Worm (Caenorhabditis elegans): Measurements from ENCODE around the gene hrpa-1.

Gene hrpa-1

ce11 chrIV:3384593-3384992 is 45.9 kb upstream of the hrpa-1 start:
- TF ChIP-seq nhr-43 (tag; optimal IDR thresholded peaks at IDR 0.05; ENCODE audit: poor library complexity, severe bottlenecking): peak; percentile 82
- peak; percentile 87 for TF ChIP-seq nhr-25 (tag; optimal IDR thresholded peaks at IDR 0.05)
- peak; percentile 78 for TF ChIP-seq jun-1 (tag; optimal IDR thresholded peaks at IDR 0.05)
- peak; percentile 54 for TF ChIP-seq pqm-1 (tag; optimal IDR thresholded peaks at IDR 0.05)
- TF ChIP-seq nhr-11 (tag; optimal IDR thresholded peaks at IDR 0.05): no peak
- TF ChIP-seq fkh-10 (GFP tag; optimal IDR thresholded peaks at IDR 0.05): peak; percentile 64
- TF ChIP-seq mml-1 (tag; optimal IDR thresholded peaks at IDR 0.05): no peak
- peak; percentile 89 for TF ChIP-seq ceh-28 (tag; optimal IDR thresholded peaks at IDR 0.05)
- peak; percentile 60 for TF ChIP-seq skn-1 (tag; optimal IDR thresholded peaks at IDR 0.05)
- no peak for TF ChIP-seq ztf-11 (tag; optimal IDR thresholded peaks at IDR 0.05)
- TF ChIP-seq eor-1 (tag; optimal IDR thresholded peaks at IDR 0.05): peak in 1 of 2 experiments; percentile 19
- TF ChIP-seq lsy-12 (tag; optimal IDR thresholded peaks at IDR 0.05): peak; percentile 89
- no peak for TF ChIP-seq nhr-76 (tag; optimal IDR thresholded peaks at IDR 0.05)
- no peak for TF ChIP-seq ztf-4 (tag; optimal IDR thresholded peaks at IDR 0.05)
- TF ChIP-seq pha-4 (tag; optimal IDR thresholded peaks at IDR 0.05): peak; percentile 90
- no peak for TF ChIP-seq unc-39 (tag; optimal IDR thresholded peaks at IDR 0.05)
- peak; percentile 51 for TF ChIP-seq elt-1 (tag; optimal IDR thresholded peaks at IDR 0.05)
- TF ChIP-seq lin-39 (tag; optimal IDR thresholded peaks at IDR 0.05): peak; percentile 38
- TF ChIP-seq unc-62 (GFP tag; optimal IDR thresholded peaks at IDR 0.05): no peak
- no peak for TF ChIP-seq sea-2 (GFP tag; optimal IDR thresholded peaks at IDR 0.05)
- no peak for TF ChIP-seq ZK546.5 (tag; optimal IDR thresholded peaks at IDR 0.05)
- TF ChIP-seq R02D3.7 (tag; optimal IDR thresholded peaks at IDR 0.05): peak; percentile 63
- no peak for TF ChIP-seq zag-1 (tag; optimal IDR thresholded peaks at IDR 0.05)
- no peak for TF ChIP-seq daf-12 (tag; optimal IDR thresholded peaks at IDR 0.05)
- no peak for TF ChIP-seq fos-1 (tag; optimal IDR thresholded peaks at IDR 0.05)
- TF ChIP-seq ceh-82 (tag; optimal IDR thresholded peaks at IDR 0.05): peak; percentile 37
- TF ChIP-seq fkh-2 (tag; optimal IDR thresholded peaks at IDR 0.05): no peak
- TF ChIP-seq aly-2 (tag; optimal IDR thresholded peaks at IDR 0.05): no peak
- peak; percentile 85 for TF ChIP-seq lin-15B (tag; optimal IDR thresholded peaks at IDR 0.05)
- no peak for TF ChIP-seq elt-3 (tag; optimal IDR thresholded peaks at IDR 0.05)
- TF ChIP-seq nhr-77 (tag; optimal IDR thresholded peaks at IDR 0.05): no peak
- no peak for TF ChIP-seq nhr-28 (tag; optimal IDR thresholded peaks at IDR 0.05)
- TF ChIP-seq snpc-4 (tag; optimal IDR thresholded peaks at IDR 0.05): peak; percentile 16
- peak; percentile 81 for TF ChIP-seq nhr-23 (tag; optimal IDR thresholded peaks at IDR 0.05)
- TF ChIP-seq egl-27 (tag; optimal IDR thresholded peaks at IDR 0.05): peak; percentile 8
- peak; percentile 71 for TF ChIP-seq mdl-1 (tag; optimal IDR thresholded peaks at IDR 0.05)
- peak; percentile 72 for TF ChIP-seq tbx-2 (tag; optimal IDR thresholded peaks at IDR 0.05)
- no peak for TF ChIP-seq ama-1 (optimal IDR thresholded peaks at IDR 0.05)
- peak; percentile 73 for TF ChIP-seq elt-2 (tag; optimal IDR thresholded peaks at IDR 0.05)
- TF ChIP-seq nhr-67 (tag; optimal IDR thresholded peaks at IDR 0.05): no peak
- TF ChIP-seq ceh-9 (tag; optimal IDR thresholded peaks at IDR 0.05): no peak
- TF ChIP-seq hmg-11 (tag; optimal IDR thresholded peaks at IDR 0.05): peak; percentile 95
- no peak for TF ChIP-seq nhr-237 (tag; optimal IDR thresholded peaks at IDR 0.05)
- TF ChIP-seq ceh-16 (tag; optimal IDR thresholded peaks at IDR 0.05): no peak
- TF ChIP-seq nfya-1 (tag; optimal IDR thresholded peaks at IDR 0.05; ENCODE audit: insufficient read depth): peak; percentile 98
- TF ChIP-seq egl-5 (tag; optimal IDR thresholded peaks at IDR 0.05): peak; percentile 9
- TF ChIP-seq nhr-12 (tag; optimal IDR thresholded peaks at IDR 0.05): no peak

DNA sequence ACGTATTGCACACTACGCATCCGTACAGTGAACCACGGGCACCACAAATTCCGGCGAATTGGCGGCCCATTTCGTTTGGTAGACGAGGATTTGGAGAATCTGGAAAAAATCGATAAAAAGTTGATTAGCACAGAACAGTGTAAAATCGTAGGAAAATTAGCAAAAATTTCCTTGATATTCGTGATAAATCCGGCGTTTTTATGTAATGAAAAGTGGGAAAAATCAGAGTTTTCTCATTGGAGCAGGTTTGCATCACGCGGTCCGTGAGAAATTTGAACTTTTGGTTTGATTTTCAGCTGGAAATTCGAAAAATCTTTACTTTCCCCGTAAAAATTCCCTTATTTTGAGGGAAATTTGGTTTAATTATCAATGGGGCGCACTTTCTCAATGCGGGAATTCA is 45.4 kb upstream of the hrpa-1 start, which contains the start of gene B0546.4:
B0546.4 (minus strand) TSS at position 101 of the 400 bp plus-strand sequence.
- TF ChIP-seq pqm-1 (tag; optimal IDR thresholded peaks at IDR 0.05): no peak
- no peak for TF ChIP-seq mdl-1 (tag; optimal IDR thresholded peaks at IDR 0.05)
- no peak for TF ChIP-seq nhr-77 (tag; optimal IDR thresholded peaks at IDR 0.05)
- TF ChIP-seq fos-1 (tag; optimal IDR thresholded peaks at IDR 0.05): no peak
- TF ChIP-seq nhr-25 (tag; optimal IDR thresholded peaks at IDR 0.05): no peak
- TF ChIP-seq nhr-67 (tag; optimal IDR thresholded peaks at IDR 0.05): no peak
- TF ChIP-seq lsy-12 (tag; optimal IDR thresholded peaks at IDR 0.05): no peak
- TF ChIP-seq hmg-11 (tag; optimal IDR thresholded peaks at IDR 0.05): no peak
- no peak for TF ChIP-seq snpc-4 (tag; optimal IDR thresholded peaks at IDR 0.05)
- TF ChIP-seq unc-62 (GFP tag; optimal IDR thresholded peaks at IDR 0.05): no peak
- TF ChIP-seq fkh-10 (GFP tag; optimal IDR thresholded peaks at IDR 0.05): no peak
- TF ChIP-seq aly-2 (tag; optimal IDR thresholded peaks at IDR 0.05): no peak
- no peak for TF ChIP-seq ceh-82 (tag; optimal IDR thresholded peaks at IDR 0.05)
- TF ChIP-seq zag-1 (tag; optimal IDR thresholded peaks at IDR 0.05): no peak
- no peak for TF ChIP-seq nhr-43 (tag; optimal IDR thresholded peaks at IDR 0.05; ENCODE audit: poor library complexity, severe bottlenecking)
- TF ChIP-seq unc-39 (tag; optimal IDR thresholded peaks at IDR 0.05): no peak
- TF ChIP-seq ceh-16 (tag; optimal IDR thresholded peaks at IDR 0.05): no peak
- no peak for TF ChIP-seq pha-4 (tag; optimal IDR thresholded peaks at IDR 0.05)
- TF ChIP-seq nhr-76 (tag; optimal IDR thresholded peaks at IDR 0.05): no peak

All from whole organism, L3 larva.